Fruit fly (Drosophila melanogaster) whole organism, wandering third instar larva: Measurements from ENCODE around the gene CG11345.

Source experiments
- Abd-B ChIP-seq: fragments of >200 bp; optimal IDR thresholded peaks from 2 replicates; lab custom pipeline; 2017; ENCODE audit warnings: missing biosample characterization, missing genetic modification characterization
- Dfd ChIP-seq: fragments of >200 bp; optimal IDR thresholded peaks from 2 replicates; lab custom pipeline; 2017; ENCODE audit warnings: missing biosample characterization, missing genetic modification characterization
- GATAd ChIP-seq: sonication (Bioruptor generic); optimal IDR thresholded peaks from 2 replicates; lab custom pipeline; 2016; ENCODE audit warnings: missing biosample characterization, missing genetic modification characterization
- Myc ChIP-seq: fragments of >200 bp; optimal IDR thresholded peaks from 2 replicates; lab custom pipeline; 2017
- OdsH ChIP-seq: fragments of 200-800 bp; sonication (Bioruptor generic); optimal IDR thresholded peaks from 2 replicates; lab custom pipeline; 2016; ENCODE audit warnings: missing biosample characterization, mild to moderate bottlenecking, missing genetic modification characterization
- Rel ChIP-seq, 2 experiments: fragments of 200-800 bp; sonication (Bioruptor generic) in 1 of 2; optimal IDR thresholded peaks; 2 replicates in 1 of 2; 3 replicates in 1 of 2; lab custom pipeline; 2016 to 2019; ENCODE audit warnings: mild to moderate bottlenecking in 2 of 2, missing biosample characterization in 2 of 2, missing genetic modification characterization in 2 of 2, moderate library complexity in 1 of 2
- br ChIP-seq: fragments of 200-800 bp; sonication (Bioruptor generic); optimal IDR thresholded peaks from 2 replicates; lab custom pipeline; 2016; ENCODE audit warnings: missing biosample characterization, missing genetic modification characterization
- ey ChIP-seq: fragments of 200-800 bp; sonication (Bioruptor generic); optimal IDR thresholded peaks from 2 replicates; lab custom pipeline; 2016; ENCODE audit warnings: missing biosample characterization, missing genetic modification characterization
- pan ChIP-seq: fragments of >200 bp; optimal IDR thresholded peaks from 2 replicates; lab custom pipeline; 2017
- psq ChIP-seq: fragments of 200-800 bp; sonication (Bioruptor generic); optimal IDR thresholded peaks from 3 replicates; lab custom pipeline; 2017; ENCODE audit warnings: missing biosample characterization, mild to moderate bottlenecking, missing genetic modification characterization, moderate library complexity
- tai ChIP-seq: sonication (Bioruptor generic); optimal IDR thresholded peaks from 2 replicates; lab custom pipeline; 2016; ENCODE audit warnings: missing biosample characterization, missing genetic modification characterization

- peak; percentile 45 for TF ChIP-seq Myc (lab: Kevin White, UChicago)
- no peak for TF ChIP-seq Dfd (GFP tag; lab: Kevin White, UChicago)
- TF ChIP-seq Abd-B: no peak
- no peak for TF ChIP-seq br (GFP tag; lab: Kevin White, UChicago)
- TF ChIP-seq psq (GFP tag; lab: Kevin White, UChicago): no peak
- TF ChIP-seq Rel (GFP tag; optimal IDR thresholded peaks at IDR 0.05; lab: Kevin White, UChicago): no peak
- TF ChIP-seq Rel (tag; optimal IDR thresholded peaks at IDR 0.05; lab: Kevin White, UChicago): no peak
- TF ChIP-seq pan (lab: Kevin White, UChicago): no peak
- TF ChIP-seq ey: no peak
- no peak for TF ChIP-seq tai
- TF ChIP-seq OdsH (GFP tag; lab: Kevin White, UChicago): no peak
- TF ChIP-seq GATAd (GFP tag; lab: Kevin White, UChicago): no peak
These were observed 32.8 kb upstream of the CG11345 start, which contains the start of gene CG13722 for dm6 chr3L:4490702-4491243.
